Worm (Caenorhabditis elegans): ENCODE measurements around the gene R05D3.12.
A peak's percentile ranks its signal among the peaks of the same experiment; 100 is the strongest.

Gene R05D3.12

ce11 chrIII:8370846-8371257, 9.9 kb upstream of the R05D3.12 start (continued):
- TF ChIP-seq lin-40 (tag; optimal IDR thresholded peaks at IDR 0.05), result peak; percentile 73
- TF ChIP-seq ZK185.1 (tag; optimal IDR thresholded peaks at IDR 0.05; ENCODE audit: poor library complexity, severe bottlenecking), result no peak
- no peak for TF ChIP-seq F52B5.7 (tag; optimal IDR thresholded peaks at IDR 0.05)
- TF ChIP-seq mxl-1 (tag; optimal IDR thresholded peaks at IDR 0.05), result no peak
- TF ChIP-seq nfya-2 (GFP tag; IDR thresholded peaks at IDR 0.05), result no peak
- peak in 1 of 2 experiments; percentile 2 for TF ChIP-seq let-607 (tag; optimal IDR thresholded peaks at IDR 0.05)

- TF ChIP-seq C06A6.2 (GFP tag; conservative IDR thresholded peaks at IDR 0.05) (no peak), lag-1 (GFP tag; IDR thresholded peaks at IDR 0.05) (no peak), nfya-2 (GFP tag; IDR thresholded peaks at IDR 0.05) (no peak)
Measured at ce11 chrIII:8371595-8372305, 9.0 kb upstream of the R05D3.12 start, which contains the start of gene lmbr-1. Gene lmbr-1, plus strand, starts transcription at chrIII:8372255.

ce11 chrIII:8375000-8375399, 5.7 kb upstream of the R05D3.12 start, which contains the start of gene met-2:
Gene met-2, plus strand, starts transcription at chrIII:8375300.
- TF ChIP-seq let-526 (GFP tag; IDR thresholded peaks at IDR 0.05) (no peak), ama-1 (optimal IDR thresholded peaks at IDR 0.05) (no peak), ama-1 (GFP tag; optimal IDR thresholded peaks at IDR 0.05) (peak in 1 of 2 experiments; percentile 38), gei-17 (GFP tag; optimal IDR thresholded peaks at IDR 0.05) (no peak), sdz-38 (tag; optimal IDR thresholded peaks at IDR 0.05) (no peak), ceh-27 (GFP tag; optimal IDR thresholded peaks at IDR 0.05) (no peak), hmg-1.2 (GFP tag; IDR thresholded peaks at IDR 0.05) (peak; percentile 16; the same call in 1 of the 2 replicates), zim-3 (tag; optimal IDR thresholded peaks at IDR 0.05) (no peak)

- TF ChIP-seq hlh-26 (GFP tag; conservative IDR thresholded peaks at IDR 0.05) (no peak), rec-8 (tag; optimal IDR thresholded peaks at IDR 0.05) (no peak), zfh-2 (GFP tag; conservative IDR thresholded peaks at IDR 0.05) (no peak), aptf-3 (GFP tag; IDR thresholded peaks at IDR 0.05) (no peak), F33H1.4 (GFP tag; IDR thresholded peaks at IDR 0.05) (no peak), mxl-1 (tag; optimal IDR thresholded peaks at IDR 0.05) (no peak), ztf-3 (GFP tag; optimal IDR thresholded peaks at IDR 0.05) (no peak)
Measured at ce11 chrIII:8389539-8389938, 8.8 kb downstream of the R05D3.12 start, which contains the start of gene ZK353.4. Gene ZK353.4, minus strand, starts transcription at chrIII:8389639.

- TF ChIP-seq repo-1 (tag; optimal IDR thresholded peaks at IDR 0.05), result no peak
- TF ChIP-seq ZK185.1 (tag; optimal IDR thresholded peaks at IDR 0.05; ENCODE audit: poor library complexity, severe bottlenecking), result no peak
- TF ChIP-seq attf-6 (GFP tag; IDR thresholded peaks at IDR 0.05), result no peak
- no peak for TF ChIP-seq dpff-1 (tag; optimal IDR thresholded peaks at IDR 0.05)
- TF ChIP-seq nhr-27 (tag; optimal IDR thresholded peaks at IDR 0.05), result no peak
- no peak for TF ChIP-seq ztf-6 (GFP tag; IDR thresholded peaks at IDR 0.05)
- 0 out of 2 replicates have a peak, but pooled peaks have one; percentile 19 for TF ChIP-seq nfyb-1 (GFP tag; IDR thresholded peaks at IDR 0.05)
- no peak for TF ChIP-seq zim-3 (tag; optimal IDR thresholded peaks at IDR 0.05)
- TF ChIP-seq K12H6.12 (tag; optimal IDR thresholded peaks at IDR 0.05), result peak; percentile 22
Measured at ce11 chrIII:8392307-8392706, 11.6 kb downstream of the R05D3.12 start.
